Worm (Caenorhabditis elegans): ENCODE data around the gene ceh-21.

Gene ceh-21

ce11 chrX:1852636-1853035 lies at the start of gene ceh-21:
Gene ceh-21 (minus strand): TSS chrX:1852736.
- TF ChIP-seq jun-1 (tag; optimal IDR thresholded peaks at IDR 0.05) (no peak), aly-2 (tag; optimal IDR thresholded peaks at IDR 0.05) (no peak), ceh-82 (tag; optimal IDR thresholded peaks at IDR 0.05) (no peak), nhr-76 (tag; optimal IDR thresholded peaks at IDR 0.05) (no peak), elt-2 (tag; optimal IDR thresholded peaks at IDR 0.05) (no peak), mdl-1 (tag; optimal IDR thresholded peaks at IDR 0.05) (no peak), ceh-16 (tag; optimal IDR thresholded peaks at IDR 0.05) (no peak), mml-1 (tag; optimal IDR thresholded peaks at IDR 0.05) (no peak), eor-1 (tag; optimal IDR thresholded peaks at IDR 0.05) (no peak), unc-39 (tag; optimal IDR thresholded peaks at IDR 0.05) (no peak), nhr-25 (tag; optimal IDR thresholded peaks at IDR 0.05) (no peak), lin-39 (tag; optimal IDR thresholded peaks at IDR 0.05) (no peak), fkh-10 (GFP tag; optimal IDR thresholded peaks at IDR 0.05) (no peak), sea-2 (GFP tag; optimal IDR thresholded peaks at IDR 0.05) (no peak), ztf-4 (tag; optimal IDR thresholded peaks at IDR 0.05) (no peak)

ce11 chrX:1901480-1901879 lies 48.9 kb upstream of the ceh-21 start:
- TF ChIP-seq eor-1 (tag; optimal IDR thresholded peaks at IDR 0.05) (no peak), egl-5 (tag; optimal IDR thresholded peaks at IDR 0.05) (no peak), fos-1 (tag; optimal IDR thresholded peaks at IDR 0.05) (no peak), lin-15B (tag; optimal IDR thresholded peaks at IDR 0.05) (no peak), nhr-28 (tag; optimal IDR thresholded peaks at IDR 0.05) (no peak), mml-1 (tag; optimal IDR thresholded peaks at IDR 0.05) (no peak), mdl-1 (tag; optimal IDR thresholded peaks at IDR 0.05) (no peak), nhr-76 (tag; optimal IDR thresholded peaks at IDR 0.05) (no peak), elt-3 (tag; optimal IDR thresholded peaks at IDR 0.05) (no peak), fkh-2 (tag; optimal IDR thresholded peaks at IDR 0.05) (no peak), nhr-11 (tag; optimal IDR thresholded peaks at IDR 0.05) (no peak)

ce11 chrX:1897243-1897642 lies 44.7 kb upstream of the ceh-21 start, which contains the start of gene B0294.1:
Gene B0294.1 (minus strand): TSS chrX:1897343.
- TF ChIP-seq nfya-1 (tag; optimal IDR thresholded peaks at IDR 0.05; ENCODE audit: insufficient read depth) (no peak), nhr-237 (tag; optimal IDR thresholded peaks at IDR 0.05) (no peak), elt-1 (tag; optimal IDR thresholded peaks at IDR 0.05) (no peak), ztf-4 (tag; optimal IDR thresholded peaks at IDR 0.05) (no peak), unc-62 (GFP tag; optimal IDR thresholded peaks at IDR 0.05) (no peak)

ce11 chrX:1891887-1892286 lies 39.4 kb upstream of the ceh-21 start, which contains the start of gene B0294.3:
Gene B0294.3 (plus strand): TSS chrX:1892187.
- no peak for TF ChIP-seq elt-1 (tag; optimal IDR thresholded peaks at IDR 0.05)
- no peak for TF ChIP-seq egl-5 (tag; optimal IDR thresholded peaks at IDR 0.05)
- no peak for TF ChIP-seq mdl-1 (tag; optimal IDR thresholded peaks at IDR 0.05)
- no peak for TF ChIP-seq nhr-28 (tag; optimal IDR thresholded peaks at IDR 0.05)

ce11 chrX:1890817-1891216 lies 38.3 kb upstream of the ceh-21 start:
- no peak for TF ChIP-seq nhr-12 (tag; optimal IDR thresholded peaks at IDR 0.05)

ce11 chrX:1888445-1889035 lies 36.0 kb upstream of the ceh-21 start:
- TF ChIP-seq nhr-43 (tag; optimal IDR thresholded peaks at IDR 0.05; ENCODE audit: poor library complexity, severe bottlenecking), result no peak
- no peak for TF ChIP-seq nhr-23 (tag; optimal IDR thresholded peaks at IDR 0.05)
- TF ChIP-seq ceh-82 (tag; optimal IDR thresholded peaks at IDR 0.05), result no peak
- TF ChIP-seq sea-2 (GFP tag; optimal IDR thresholded peaks at IDR 0.05), result no peak
- TF ChIP-seq ztf-4 (tag; optimal IDR thresholded peaks at IDR 0.05), result no peak
- no peak for TF ChIP-seq fos-1 (tag; optimal IDR thresholded peaks at IDR 0.05)
- no peak for TF ChIP-seq ztf-11 (tag; optimal IDR thresholded peaks at IDR 0.05)
- TF ChIP-seq hmg-11 (tag; optimal IDR thresholded peaks at IDR 0.05), result no peak
- TF ChIP-seq tbx-2 (tag; optimal IDR thresholded peaks at IDR 0.05), result peak; percentile 85
- TF ChIP-seq pqm-1 (tag; optimal IDR thresholded peaks at IDR 0.05), result no peak
- no peak for TF ChIP-seq nhr-28 (tag; optimal IDR thresholded peaks at IDR 0.05)
- TF ChIP-seq unc-39 (tag; optimal IDR thresholded peaks at IDR 0.05), result no peak
- TF ChIP-seq elt-3 (tag; optimal IDR thresholded peaks at IDR 0.05), result no peak
- no peak for TF ChIP-seq nhr-76 (tag; optimal IDR thresholded peaks at IDR 0.05)
- TF ChIP-seq ceh-9 (tag; optimal IDR thresholded peaks at IDR 0.05), result no peak
- TF ChIP-seq mdl-1 (tag; optimal IDR thresholded peaks at IDR 0.05), result no peak
- TF ChIP-seq fkh-10 (GFP tag; optimal IDR thresholded peaks at IDR 0.05), result no peak
- no peak for TF ChIP-seq ZK546.5 (tag; optimal IDR thresholded peaks at IDR 0.05)
- no peak for TF ChIP-seq lin-15B (tag; optimal IDR thresholded peaks at IDR 0.05)
- peak; percentile 16 for TF ChIP-seq lin-39 (tag; optimal IDR thresholded peaks at IDR 0.05)
- TF ChIP-seq fkh-2 (tag; optimal IDR thresholded peaks at IDR 0.05), result no peak
- TF ChIP-seq elt-1 (tag; optimal IDR thresholded peaks at IDR 0.05), result no peak
- no peak for TF ChIP-seq egl-27 (tag; optimal IDR thresholded peaks at IDR 0.05)
- TF ChIP-seq ceh-16 (tag; optimal IDR thresholded peaks at IDR 0.05), result no peak
- peak; percentile 13 for TF ChIP-seq elt-2 (tag; optimal IDR thresholded peaks at IDR 0.05)
- TF ChIP-seq daf-12 (tag; optimal IDR thresholded peaks at IDR 0.05), result no peak
- TF ChIP-seq aly-2 (tag; optimal IDR thresholded peaks at IDR 0.05), result no peak
- TF ChIP-seq R02D3.7 (tag; optimal IDR thresholded peaks at IDR 0.05), result peak; percentile 25
- TF ChIP-seq nhr-237 (tag; optimal IDR thresholded peaks at IDR 0.05), result no peak
- TF ChIP-seq zag-1 (tag; optimal IDR thresholded peaks at IDR 0.05), result no peak
- peak; percentile 5 for TF ChIP-seq egl-5 (tag; optimal IDR thresholded peaks at IDR 0.05)
- peak; percentile 67 for TF ChIP-seq jun-1 (tag; optimal IDR thresholded peaks at IDR 0.05)

Measured in whole organism, L3 larva.